Fruit fly (Drosophila melanogaster) S2 (cell line): Measurements from ENCODE around the gene poe.

Experiments used
- CG8478 ChIP-seq: fragments of >200 bp; optimal IDR thresholded peaks from 2 replicates; lab custom pipeline; 2018
- CTCF ChIP-seq, 2 experiments: fragments of >200 bp; optimal IDR thresholded peaks; 2 replicates each; lab custom pipeline; 2018

- TF ChIP-seq CG8478 (lab: Kevin White, UChicago): no peak
- no peak for TF ChIP-seq CTCF (optimal IDR thresholded peaks at IDR 0.05; lab: Kevin White, UChicago)
These were observed 28.1 kb downstream of the poe start, which contains the start of gene Megf8 for dm6 chr2L:8043282-8043668.
